Fruit fly (Drosophila melanogaster): ENCODE measurements around the gene Rab11.

Gene Rab11

DNA sequence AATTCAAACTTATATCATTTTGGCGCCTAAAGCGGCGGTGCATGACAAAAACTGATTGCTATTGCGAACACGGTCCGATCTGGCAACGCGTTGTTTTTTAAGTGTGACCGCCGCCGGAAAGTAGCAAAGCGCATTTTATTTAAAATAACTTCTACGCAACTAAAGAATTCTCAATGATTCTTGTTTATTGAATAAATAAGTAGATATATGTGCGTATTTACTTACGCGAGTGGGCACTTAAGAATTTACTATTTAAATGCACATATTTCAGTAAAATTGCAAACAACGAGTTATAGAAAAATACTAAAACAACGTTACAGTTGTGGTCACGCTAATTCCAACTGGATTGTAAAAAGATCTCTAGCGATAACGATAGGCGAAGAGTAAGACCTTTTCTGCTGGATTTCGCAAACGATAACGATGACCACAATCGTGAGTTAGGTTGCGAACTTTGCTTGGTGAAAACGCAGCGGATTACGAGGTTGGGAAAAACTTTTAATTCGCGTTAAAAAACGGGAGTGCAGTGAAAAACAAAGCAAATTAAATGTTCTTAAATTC lies 44.8 kb downstream of the Rab11 start (continued):
- no peak for TF ChIP-seq CG10147 (GFP tag; optimal IDR thresholded peaks at IDR 0.05)
- TF ChIP-seq yki (optimal IDR thresholded peaks at IDR 0.05), result no peak
- TF ChIP-seq CG2889 (GFP tag; IDR thresholded peaks at IDR 0.05), result no peak
- TF ChIP-seq Trl (optimal IDR thresholded peaks at IDR 0.05), result no peak
- peak; percentile 6 for TF ChIP-seq Trl (GFP tag; optimal IDR thresholded peaks at IDR 0.05)
- TF ChIP-seq CG4404 (GFP tag; IDR thresholded peaks at IDR 0.05), result no peak
- TF ChIP-seq Xbp1 (GFP tag; optimal IDR thresholded peaks at IDR 0.05), result no peak
- no peak for TF ChIP-seq jing (GFP tag; optimal IDR thresholded peaks at IDR 0.05)
- 0 out of 2 replicates have a peak, but pooled peaks have one; percentile 13 for TF ChIP-seq MBD-R2 (GFP tag; IDR thresholded peaks at IDR 0.05)
- TF ChIP-seq gcm2 (GFP tag; optimal IDR thresholded peaks at IDR 0.05), result no peak
- TF ChIP-seq CG16779 (GFP tag; IDR thresholded peaks at IDR 0.05), result no peak
- TF ChIP-seq bigmax (GFP tag; optimal IDR thresholded peaks at IDR 0.05), result no peak
- no peak for TF ChIP-seq CG17829 (tag; optimal IDR thresholded peaks at IDR 0.05)
- TF ChIP-seq C15 (GFP tag; IDR thresholded peaks at IDR 0.05), result no peak
- no peak for TF ChIP-seq croc (GFP tag; conservative IDR thresholded peaks at IDR 0.05)
- TF ChIP-seq Kr (GFP tag; optimal IDR thresholded peaks at IDR 0.05), result no peak

DNA sequence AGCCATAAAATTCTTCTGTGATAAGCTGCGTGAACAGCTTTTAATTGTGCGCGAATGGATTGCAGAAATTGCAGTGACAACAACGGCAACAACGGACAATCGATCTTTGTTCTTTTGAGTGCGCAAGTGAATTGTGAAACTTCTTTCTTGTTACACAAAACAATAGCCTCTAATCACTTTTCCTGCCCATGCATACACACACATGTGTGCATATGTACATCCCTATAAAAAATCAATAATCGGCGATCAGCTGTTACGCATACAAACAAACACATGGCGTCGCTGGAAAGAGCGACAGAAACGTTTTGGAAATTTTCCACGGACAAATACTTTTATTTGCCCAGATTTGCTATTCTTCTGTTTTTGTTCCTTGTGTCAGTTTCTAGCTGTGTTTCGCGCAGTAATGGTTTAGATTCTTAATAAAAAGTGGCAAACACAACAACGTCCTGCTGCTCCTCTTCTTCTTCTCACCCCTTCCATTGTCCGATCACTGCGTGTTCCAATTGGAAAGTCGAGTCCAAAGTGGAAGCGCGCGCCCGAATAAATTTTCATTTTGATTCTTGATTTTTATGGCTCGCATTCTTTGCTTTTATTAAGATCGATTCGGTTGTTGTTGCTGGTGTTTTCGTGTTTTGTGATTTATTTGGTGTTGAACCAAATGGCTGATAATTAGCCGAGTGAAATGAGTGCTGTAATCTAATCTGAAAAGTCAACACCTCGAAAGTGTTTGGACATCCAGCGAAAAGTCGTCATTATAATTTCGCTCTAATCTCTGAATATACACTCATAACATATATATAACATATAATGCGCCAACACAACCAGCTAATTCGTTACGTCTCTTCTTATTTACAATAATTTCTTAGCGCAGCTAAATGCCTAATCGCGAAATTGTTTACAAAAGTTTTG lies 45.6 kb downstream of the Rab11 start:
- TF ChIP-seq ac (GFP tag; optimal IDR thresholded peaks at IDR 0.05), result no peak
- 0 out of 3 replicates have a peak, but pooled peaks have one; percentile 18 for TF ChIP-seq CG34422 (GFP tag; IDR thresholded peaks at IDR 0.05)
- TF ChIP-seq Atf6 (GFP tag; IDR thresholded peaks at IDR 0.05), result no peak
- peak; percentile 2 for TF ChIP-seq scrt (GFP tag; optimal IDR thresholded peaks at IDR 0.05)
- no peak for TF ChIP-seq dm (GFP tag; optimal IDR thresholded peaks at IDR 0.05)
- TF ChIP-seq Jarid2 (GFP tag; optimal IDR thresholded peaks at IDR 0.05), result peak; percentile 8
- TF ChIP-seq usp (GFP tag; optimal IDR thresholded peaks at IDR 0.05), result no peak
- TF ChIP-seq CG4360 (GFP tag; IDR thresholded peaks at IDR 0.05), result no peak
- no peak for TF ChIP-seq CG6254 (GFP tag; optimal IDR thresholded peaks at IDR 0.05)
- 0 out of 3 replicates have a peak, but pooled peaks have one; percentile 5 for TF ChIP-seq ci (GFP tag; IDR thresholded peaks at IDR 0.05)
- TF ChIP-seq org-1 (GFP tag; optimal IDR thresholded peaks at IDR 0.05), result no peak
- TF ChIP-seq Dll (GFP tag; IDR thresholded peaks at IDR 0.05; ENCODE audit: partially characterized antibody), result 0 out of 4 replicates have a peak, but pooled peaks have one; percentile 6
- no peak for TF ChIP-seq vfl (GFP tag; optimal IDR thresholded peaks at IDR 0.05)
- TF ChIP-seq CG7963 (GFP tag; IDR thresholded peaks at IDR 0.05; ENCODE audit: partially characterized antibody), result no peak
- peak; percentile 46 for TF ChIP-seq CG2875 (GFP tag; optimal IDR thresholded peaks at IDR 0.05)
- peak in 1 of 2 experiments; percentile 73 for TF ChIP-seq crp (GFP tag; optimal IDR thresholded peaks at IDR 0.05)
- TF ChIP-seq CG15479 (GFP tag; optimal IDR thresholded peaks at IDR 0.05), result peak; percentile 28
- TF ChIP-seq corto (GFP tag; optimal IDR thresholded peaks at IDR 0.05), result peak; percentile 2
- no peak for TF ChIP-seq kah (GFP tag; optimal IDR thresholded peaks at IDR 0.05)
- TF ChIP-seq bsh (GFP tag; optimal IDR thresholded peaks at IDR 0.05), result peak in 1 of 2 experiments; percentile 32
- peak; percentile 30 for TF ChIP-seq CG34376 (GFP tag; optimal IDR thresholded peaks at IDR 0.05)
- TF ChIP-seq oc (tag; optimal IDR thresholded peaks at IDR 0.05), result peak; percentile 24
- peak in 1 of 2 experiments; percentile 45 for TF ChIP-seq Pdp1 (GFP tag; optimal IDR thresholded peaks at IDR 0.05)
- TF ChIP-seq lab (GFP tag; optimal IDR thresholded peaks at IDR 0.05), result peak; percentile 60
- no peak for TF ChIP-seq schlank (tag; optimal IDR thresholded peaks at IDR 0.05)
- peak; percentile 2 for TF ChIP-seq nau (GFP tag; optimal IDR thresholded peaks at IDR 0.05)
- peak; percentile 93 for TF ChIP-seq Elba2 (GFP tag; optimal IDR thresholded peaks at IDR 0.05)
- TF ChIP-seq Med (GFP tag), result peak; percentile 54
- peak; percentile 79 for TF ChIP-seq cg (GFP tag; optimal IDR thresholded peaks at IDR 0.05)
- TF ChIP-seq eve (GFP tag; optimal IDR thresholded peaks at IDR 0.05), result peak in 1 of 2 experiments; percentile 61
- TF ChIP-seq exex (tag; optimal IDR thresholded peaks at IDR 0.05), result peak; percentile 84

All from whole organism, embryonic.